Worm (Caenorhabditis elegans) whole organism, late embryonic: ENCODE data around the gene ZK637.15.
A peak's percentile ranks its signal among the peaks of the same experiment; 100 is the strongest.

Experiments
- C08G9.2 ChIP-seq: sonication (generic microtip); optimal IDR thresholded peaks from 2 replicates; lab custom pipeline; 2016; ENCODE audit warnings: mild to moderate bottlenecking, missing genetic modification characterization, moderate library complexity, missing compliant biosample characterization
- C38D4.7 ChIP-seq: fragments of 200-800 bp; sonication (Bioruptor generic); optimal IDR thresholded peaks from 2 replicates; lab custom pipeline; 2018; ENCODE audit warnings: mild to moderate bottlenecking, missing genetic modification characterization, moderate library complexity, missing compliant biosample characterization
- F13H6.1 ChIP-seq: sonication (generic microtip); optimal IDR thresholded peaks from 2 replicates; lab custom pipeline; 2016; ENCODE audit warnings: missing genetic modification characterization, missing compliant biosample characterization
- K09A11.1 ChIP-seq: sonication (generic microtip); optimal IDR thresholded peaks from 2 replicates; lab custom pipeline; 2017; ENCODE audit warnings: antibody characterized with exemption, mild to moderate bottlenecking, missing genetic modification characterization, missing compliant biosample characterization; ENCODE audit not compliant: insufficient read depth
- T23F11.4 ChIP-seq: fragments of 200-800 bp; sonication (Bioruptor generic); optimal IDR thresholded peaks from 2 replicates; lab custom pipeline; 2018; ENCODE audit warnings: mild to moderate bottlenecking, missing genetic modification characterization, missing compliant biosample characterization
- ama-1 ChIP-seq: fragments of 150-350 bp; optimal IDR thresholded peaks from 2 replicates; lab custom pipeline; 2014
- ceh-14 ChIP-seq: sonication (generic microtip); optimal IDR thresholded peaks from 2 replicates; lab custom pipeline; 2016; ENCODE audit warnings: missing genotype, missing genetic modification characterization, missing compliant biosample characterization
- ceh-18 ChIP-seq: sonication (generic microtip); optimal IDR thresholded peaks from 2 replicates; lab custom pipeline; 2016; ENCODE audit warnings: missing genetic modification characterization, missing compliant biosample characterization
- ceh-2 ChIP-seq: sonication (generic microtip); optimal IDR thresholded peaks from 2 replicates; lab custom pipeline; 2016; ENCODE audit warnings: missing genotype, missing genetic modification characterization, missing compliant biosample characterization
- ceh-24 ChIP-seq: sonication (generic microtip); optimal IDR thresholded peaks from 2 replicates; lab custom pipeline; 2016; ENCODE audit warnings: mild to moderate bottlenecking, missing genetic modification characterization, missing compliant biosample characterization
- ceh-34 ChIP-seq: sonication (generic microtip); optimal IDR thresholded peaks from 2 replicates; lab custom pipeline; 2016; ENCODE audit warnings: mild to moderate bottlenecking, missing genetic modification characterization, missing compliant biosample characterization
- ceh-48 ChIP-seq: sonication (generic microtip); optimal IDR thresholded peaks from 2 replicates; lab custom pipeline; 2016; ENCODE audit warnings: missing genetic modification characterization, inconsistent platforms, missing compliant biosample characterization
- ceh-6 ChIP-seq: fragments of 200-800 bp; sonication (Bioruptor generic); optimal IDR thresholded peaks from 2 replicates; lab custom pipeline; 2018; ENCODE audit warnings: mild to moderate bottlenecking, missing genetic modification characterization, missing compliant biosample characterization
- ceh-9 ChIP-seq: sonication (generic microtip); optimal IDR thresholded peaks from 2 replicates; lab custom pipeline; 2016; ENCODE audit warnings: mild to moderate bottlenecking, missing genetic modification characterization, inconsistent platforms, missing compliant biosample characterization
- che-1 ChIP-seq: sonication (generic microtip); optimal IDR thresholded peaks from 2 replicates; lab custom pipeline; 2016; ENCODE audit warnings: mild to moderate bottlenecking, missing genetic modification characterization, missing compliant biosample characterization
- dmd-4 ChIP-seq: sonication (generic microtip); optimal IDR thresholded peaks from 2 replicates; lab custom pipeline; 2016; ENCODE audit warnings: borderline replicate concordance, missing genetic modification characterization, missing compliant biosample characterization
- fkh-6 ChIP-seq: sonication (generic microtip); optimal IDR thresholded peaks from 2 replicates; lab custom pipeline; 2016; ENCODE audit warnings: missing genetic modification characterization, missing compliant biosample characterization
- hlh-13 ChIP-seq: fragments of 200-800 bp; sonication (Bioruptor generic); optimal IDR thresholded peaks from 2 replicates; lab custom pipeline; 2018; ENCODE audit warnings: mild to moderate bottlenecking, missing genetic modification characterization, missing compliant biosample characterization
- hlh-15 ChIP-seq: sonication (generic microtip); optimal IDR thresholded peaks from 2 replicates; lab custom pipeline; 2016; ENCODE audit warnings: missing genetic modification characterization, missing compliant biosample characterization
- hlh-30 ChIP-seq: sonication (generic microtip); optimal IDR thresholded peaks from 2 replicates; lab custom pipeline; 2017; ENCODE audit warnings: antibody characterized with exemption, missing genetic modification characterization, missing compliant biosample characterization; ENCODE audit not compliant: insufficient read depth
- hlh-6 ChIP-seq: sonication (generic microtip); optimal IDR thresholded peaks from 2 replicates; lab custom pipeline; 2016; ENCODE audit warnings: missing genotype, missing genetic modification characterization, missing compliant biosample characterization
- hlh-8 ChIP-seq: sonication (generic microtip); optimal IDR thresholded peaks from 2 replicates; lab custom pipeline; 2016; ENCODE audit warnings: missing genotype, missing genetic modification characterization, missing compliant biosample characterization
- lim-6 ChIP-seq: sonication (generic microtip); optimal IDR thresholded peaks from 2 replicates; lab custom pipeline; 2016; ENCODE audit warnings: missing genetic modification characterization, missing compliant biosample characterization
- lin-11 ChIP-seq: fragments of 200-800 bp; sonication (Bioruptor generic); optimal IDR thresholded peaks from 2 replicates; lab custom pipeline; 2018; ENCODE audit warnings: mild to moderate bottlenecking, missing genetic modification characterization, missing compliant biosample characterization
- madf-2 ChIP-seq: sonication (generic microtip); optimal IDR thresholded peaks from 2 replicates; lab custom pipeline; 2017; ENCODE audit warnings: missing genetic modification characterization, missing compliant biosample characterization
- mec-3 ChIP-seq: sonication (generic microtip); optimal IDR thresholded peaks from 2 replicates; lab custom pipeline; 2016; ENCODE audit warnings: borderline replicate concordance, missing genetic modification characterization, missing compliant biosample characterization
- nhr-11 ChIP-seq: fragments of 150-350 bp; optimal IDR thresholded peaks from 2 replicates; lab custom pipeline; 2014; ENCODE audit warnings: missing biosample characterization, missing genetic modification characterization
- nhr-232 ChIP-seq: sonication (generic microtip); optimal IDR thresholded peaks from 2 replicates; lab custom pipeline; 2016; ENCODE audit warnings: missing genetic modification characterization, missing compliant biosample characterization
- odd-2 ChIP-seq: sonication (generic microtip); optimal IDR thresholded peaks from 2 replicates; lab custom pipeline; 2017; ENCODE audit warnings: antibody characterized with exemption, mild to moderate bottlenecking, missing genetic modification characterization, missing compliant biosample characterization
- pax-1 ChIP-seq: fragments of 150-350 bp; optimal IDR thresholded peaks from 2 replicates; lab custom pipeline; 2014; ENCODE audit warnings: missing biosample characterization, missing genetic modification characterization
- rnt-1 ChIP-seq: sonication (generic microtip); optimal IDR thresholded peaks from 2 replicates; lab custom pipeline; 2016; ENCODE audit warnings: missing genetic modification characterization, missing compliant biosample characterization
- sox-2 ChIP-seq: fragments of 200-800 bp; sonication (Bioruptor generic); IDR thresholded peaks from 2 replicates; pipeline ENCODE4 v1.3.6; 2022; ENCODE audit warnings: missing genetic modification reagents, missing genetic modification characterization, missing compliant biosample characterization
- sox-4 ChIP-seq: sonication (generic microtip); optimal IDR thresholded peaks from 2 replicates; lab custom pipeline; 2017; ENCODE audit warnings: mild to moderate bottlenecking, missing genetic modification characterization, inconsistent platforms, missing compliant biosample characterization
- syd-9 ChIP-seq: sonication (generic microtip); optimal IDR thresholded peaks from 2 replicates; lab custom pipeline; 2016; ENCODE audit warnings: mild to moderate bottlenecking, missing genetic modification characterization, moderate library complexity, missing compliant biosample characterization
- tbx-2 ChIP-seq: sonication (generic microtip); optimal IDR thresholded peaks from 2 replicates; lab custom pipeline; 2016; ENCODE audit warnings: missing genetic modification characterization, missing compliant biosample characterization
- tbx-7 ChIP-seq: sonication (generic microtip); optimal IDR thresholded peaks from 2 replicates; lab custom pipeline; 2016; ENCODE audit warnings: missing genotype, missing genetic modification characterization, missing compliant biosample characterization
- unc-3 ChIP-seq, 2 experiments: fragments of 200-800 bp in 1 of 2; sonication (Bioruptor generic) in 1 of 2; sonication (generic microtip) in 1 of 2; conservative IDR thresholded peaks in 1 of 2; optimal IDR thresholded peaks in 1 of 2; 2 replicates each; pipeline versions ENCODE4 v1.3.6 to Lab custom; 2016 to 2022; ENCODE audit warnings: missing compliant biosample characterization in 2 of 2, missing genetic modification characterization in 2 of 2, missing genetic modification reagents in 1 of 2
- unc-42 ChIP-seq: sonication (generic microtip); optimal IDR thresholded peaks from 2 replicates; lab custom pipeline; 2016; ENCODE audit warnings: missing genotype, missing genetic modification characterization, missing compliant biosample characterization
- unc-55 ChIP-seq: sonication (generic microtip); optimal IDR thresholded peaks from 2 replicates; lab custom pipeline; 2017; ENCODE audit warnings: missing biosample characterization, missing genetic modification reagents, missing genetic modification characterization
- unc-86 ChIP-seq: sonication (generic microtip); optimal IDR thresholded peaks from 2 replicates; lab custom pipeline; 2016; ENCODE audit warnings: missing genetic modification characterization, missing compliant biosample characterization

Gene ZK637.15

DNA sequence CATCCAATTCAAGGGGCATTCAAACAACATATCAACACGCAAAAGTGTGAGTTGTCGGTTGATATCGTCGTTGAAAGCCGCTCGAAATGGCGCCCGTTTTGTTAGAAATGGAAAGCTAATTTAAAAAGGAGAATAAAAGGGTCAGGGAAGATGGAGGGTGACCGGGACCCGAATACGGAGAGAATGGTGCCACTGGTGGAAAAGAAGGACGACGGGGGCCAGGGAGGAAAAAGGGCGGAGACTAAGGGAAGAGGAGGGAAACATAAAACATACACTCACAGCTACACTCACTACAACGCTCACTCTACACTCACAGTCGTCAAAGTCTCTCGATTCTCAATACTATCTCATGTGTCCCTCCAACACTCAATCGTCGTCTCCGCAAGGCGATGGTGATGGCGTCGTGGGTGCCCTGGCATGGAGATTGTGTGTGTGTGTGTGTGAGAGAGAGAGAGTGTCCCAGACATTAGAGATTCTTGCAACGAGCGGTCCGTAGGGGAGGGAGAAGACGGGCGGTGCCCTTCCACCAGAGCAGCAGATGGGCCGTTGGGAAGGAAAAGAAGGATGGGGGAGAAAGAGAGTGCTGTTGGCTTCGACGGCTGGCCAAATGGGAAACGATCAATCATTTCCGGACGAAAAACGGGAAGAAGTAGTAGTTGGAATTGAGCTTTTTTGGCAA, 45.8 kb upstream of the ZK637.15 start (continued):
- TF ChIP-seq che-1 = peak; percentile 23

DNA sequence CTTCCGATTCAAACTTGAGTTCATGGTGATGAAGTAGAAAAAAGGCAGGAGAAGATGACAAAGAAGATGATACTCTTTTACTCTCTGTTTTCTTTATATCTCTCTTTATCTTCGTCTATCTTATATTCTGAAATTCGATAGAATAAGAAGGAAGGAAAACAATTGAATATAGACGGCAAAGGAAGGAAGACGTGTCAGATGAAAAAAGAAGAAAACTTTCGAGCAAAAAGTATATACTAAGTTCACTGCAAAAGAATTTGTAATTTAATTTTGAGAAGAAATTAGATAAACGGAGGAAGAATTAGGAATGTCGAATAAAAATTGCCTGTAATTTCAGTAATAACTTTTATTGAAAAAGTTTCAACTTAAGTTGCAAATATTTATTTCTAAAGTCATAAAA, 42.9 kb upstream of the ZK637.15 start, which contains the start of gene K01F9.2:
Gene K01F9.2 (minus strand): TSS at position 127 of the 400 bp plus-strand sequence.
- TF ChIP-seq unc-42 (peak; percentile 85), K09A11.1 (tag; lab: Kevin White, UChicago) (no peak)

- no peak for TF ChIP-seq ama-1 (lab: Kevin White, UChicago)
- TF ChIP-seq nhr-11 (tag; lab: Kevin White, UChicago) = no peak
- TF ChIP-seq nhr-232 = no peak
- no peak for TF ChIP-seq hlh-13
- TF ChIP-seq sox-2 (GFP tag; lab: Robert Waterston, UW) = no peak
- TF ChIP-seq rnt-1 = no peak
- TF ChIP-seq hlh-15 (tag; lab: Kevin White, UChicago) = no peak
- no peak for TF ChIP-seq F13H6.1 (tag; lab: Kevin White, UChicago)
- no peak for TF ChIP-seq syd-9 (tag; lab: Kevin White, UChicago)
- no peak for TF ChIP-seq sox-4 (tag; lab: Kevin White, UChicago)
- no peak for TF ChIP-seq unc-3 (GFP tag; conservative IDR thresholded peaks at IDR 0.05; lab: Robert Waterston, UW)
- no peak for TF ChIP-seq unc-3 (tag; optimal IDR thresholded peaks at IDR 0.05; lab: Kevin White, UChicago)
- TF ChIP-seq K09A11.1 (tag; lab: Kevin White, UChicago) = no peak
- no peak for TF ChIP-seq C38D4.7 (GFP tag; lab: Kevin White, UChicago)
- no peak for TF ChIP-seq lim-6
- no peak for TF ChIP-seq unc-42
- no peak for TF ChIP-seq ceh-34
- no peak for TF ChIP-seq ceh-48
- no peak for TF ChIP-seq hlh-6 (tag; lab: Kevin White, UChicago)
- no peak for TF ChIP-seq ceh-18 (tag; lab: Kevin White, UChicago)
- no peak for TF ChIP-seq odd-2 (tag; lab: Kevin White, UChicago)
Observed at ce11 chrIII:8878960-8879359, 40.9 kb upstream of the ZK637.15 start.

ce11 chrIII:8882333-8882732, 37.6 kb upstream of the ZK637.15 start:
- TF ChIP-seq tbx-7 (tag; lab: Kevin White, UChicago) (no peak), hlh-30 (tag; lab: Kevin White, UChicago) (no peak), lim-6 (no peak), pax-1 (no peak), fkh-6 (tag; lab: Kevin White, UChicago) (no peak), lin-11 (tag; lab: Kevin White, UChicago) (no peak), tbx-2 (no peak), unc-55 (GFP tag; lab: Kevin White, UChicago) (no peak), mec-3 (tag; lab: Kevin White, UChicago) (no peak), madf-2 (no peak), ceh-14 (tag; lab: Kevin White, UChicago) (no peak), unc-3 (GFP tag; conservative IDR thresholded peaks at IDR 0.05; lab: Robert Waterston, UW) (no peak), unc-3 (tag; optimal IDR thresholded peaks at IDR 0.05; lab: Kevin White, UChicago) (no peak), T23F11.4 (GFP tag; lab: Kevin White, UChicago) (no peak), hlh-8 (tag; lab: Kevin White, UChicago) (no peak), ama-1 (lab: Kevin White, UChicago) (no peak)

DNA sequence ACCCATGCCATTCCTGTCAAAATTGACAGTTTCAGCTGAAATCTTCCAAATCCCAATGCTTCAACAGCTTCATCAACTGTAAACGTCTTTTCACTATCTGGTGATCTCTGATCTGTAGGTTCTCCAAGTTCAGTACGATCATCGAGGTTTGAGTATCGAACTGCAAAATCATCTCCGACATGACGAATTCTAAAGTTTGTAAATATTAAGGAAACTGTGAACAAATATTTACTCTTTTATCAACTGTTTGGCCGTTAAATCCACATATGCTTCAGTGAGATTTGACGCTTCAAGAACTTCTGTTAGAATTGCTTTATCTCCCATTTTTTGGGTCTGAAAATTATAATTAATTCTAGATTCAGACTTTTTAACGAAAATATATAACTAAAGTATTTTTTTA, 34.7 kb upstream of the ZK637.15 start, which contains the start of gene svop-1:
Gene svop-1 (minus strand): TSS at position 339 of the 400 bp plus-strand sequence.
- no peak for TF ChIP-seq mec-3 (tag; lab: Kevin White, UChicago)
- TF ChIP-seq ceh-14 (tag; lab: Kevin White, UChicago) = no peak
- TF ChIP-seq C08G9.2 (tag; lab: Kevin White, UChicago) = no peak
- no peak for TF ChIP-seq unc-86 (tag; lab: Kevin White, UChicago)
- TF ChIP-seq ceh-34 = no peak
- TF ChIP-seq ceh-48 = no peak
- no peak for TF ChIP-seq sox-4 (tag; lab: Kevin White, UChicago)
- no peak for TF ChIP-seq ceh-24
- no peak for TF ChIP-seq hlh-6 (tag; lab: Kevin White, UChicago)
- no peak for TF ChIP-seq K09A11.1 (tag; lab: Kevin White, UChicago)
- no peak for TF ChIP-seq dmd-4
- no peak for TF ChIP-seq ceh-6
- no peak for TF ChIP-seq rnt-1
- no peak for TF ChIP-seq ceh-9 (tag; lab: Kevin White, UChicago)
- TF ChIP-seq ceh-2 (tag; lab: Kevin White, UChicago) = no peak
- no peak for TF ChIP-seq unc-42
- TF ChIP-seq C38D4.7 (GFP tag; lab: Kevin White, UChicago) = no peak
- no peak for TF ChIP-seq ama-1 (lab: Kevin White, UChicago)
- no peak for TF ChIP-seq tbx-7 (tag; lab: Kevin White, UChicago)
